Worm (Caenorhabditis elegans) whole organism, L3 larva: Measurements from ENCODE around the gene F17E9.15.

ENCODE experiments used
- jun-1 ChIP-seq: fragments of 150-350 bp; optimal IDR thresholded peaks from 2 replicates; lab custom pipeline; 2014; ENCODE audit warnings: missing biosample characterization, missing genetic modification reagents, missing genetic modification characterization
- lin-15B ChIP-seq: fragments of 150-350 bp; optimal IDR thresholded peaks from 2 replicates; lab custom pipeline; 2014; ENCODE audit warnings: missing biosample characterization, missing genetic modification characterization
- nhr-237 ChIP-seq: fragments of 150-350 bp; optimal IDR thresholded peaks from 2 replicates; lab custom pipeline; 2014; ENCODE audit warnings: missing biosample characterization, missing genetic modification characterization
- tbx-2 ChIP-seq: sonication (generic microtip); optimal IDR thresholded peaks from 2 replicates; lab custom pipeline; 2016; ENCODE audit warnings: mild to moderate bottlenecking, missing genetic modification characterization, missing compliant biosample characterization
- unc-39 ChIP-seq: sonication (generic microtip); optimal IDR thresholded peaks from 4 replicates; lab custom pipeline; 2017; ENCODE audit warnings: missing biosample characterization, missing genetic modification characterization

- TF ChIP-seq lin-15B, result peak; percentile 23
- TF ChIP-seq jun-1, result no peak
- TF ChIP-seq unc-39, result no peak
- TF ChIP-seq nhr-237 (tag; lab: Kevin White, UChicago), result no peak
- no peak for TF ChIP-seq tbx-2 (tag; lab: Kevin White, UChicago)
These were observed 12.6 kb downstream of the F17E9.15 start, which contains the start of gene D2096.5 for ce11 chrIV:8359716-8360407.
